Fruit fly (Drosophila melanogaster): ENCODE results near the gene Rpn9.

The Rpn9 gene

dm6 chr3R:23772808-23773207 lies 39.5 kb upstream of the Rpn9 start, which contains the start of gene tst:
TSS of gene tst (minus strand) at chr3R:23772859.
- TF ChIP-seq CG8301 (tag; optimal IDR thresholded peaks at IDR 0.05) (peak; percentile 82), Ets98B (GFP tag; IDR thresholded peaks at IDR 0.05) (peak; percentile 95), CG8159 (tag; optimal IDR thresholded peaks at IDR 0.05) (peak; percentile 87), EcR (GFP tag; optimal IDR thresholded peaks at IDR 0.05) (no peak), CG4496 (GFP tag; IDR thresholded peaks at IDR 0.05) (peak; percentile 94), CG17806 (tag; optimal IDR thresholded peaks at IDR 0.05) (peak; percentile 89), CG14655 (GFP tag; optimal IDR thresholded peaks at IDR 0.05) (peak; percentile 91), D1 (tag; optimal IDR thresholded peaks at IDR 0.05) (no peak), gl (tag; optimal IDR thresholded peaks at IDR 0.05) (peak; percentile 49), rn (GFP tag; IDR thresholded peaks at IDR 0.05) (peak; percentile 95), CG9948 (tag; optimal IDR thresholded peaks at IDR 0.05) (peak; percentile 87), Pif1A (GFP tag; optimal IDR thresholded peaks at IDR 0.05) (no peak), Snoo (tag; optimal IDR thresholded peaks at IDR 0.05) (peak; percentile 87), CG34367 (tag; optimal IDR thresholded peaks at IDR 0.05) (peak; percentile 80), CG32121 (GFP tag; IDR thresholded peaks at IDR 0.05) (peak; percentile 95), CG15710 (tag; optimal IDR thresholded peaks at IDR 0.05) (peak; percentile 89), fd96Ca (GFP tag; IDR thresholded peaks at IDR 0.05) (peak; percentile 94), Pif1B (GFP tag; optimal IDR thresholded peaks at IDR 0.05) (no peak), CG12605 (GFP tag; IDR thresholded peaks at IDR 0.05) (peak; percentile 84), CG13204 (GFP tag; optimal IDR thresholded peaks at IDR 0.05) (no peak), CG10348 (GFP tag; IDR thresholded peaks at IDR 0.05) (peak; percentile 76)

- peak; percentile 64 for TF ChIP-seq Ets98B (GFP tag; IDR thresholded peaks at IDR 0.05)
- TF ChIP-seq Pif1B (GFP tag; optimal IDR thresholded peaks at IDR 0.05), result no peak
- no peak for TF ChIP-seq Pif1A (GFP tag; optimal IDR thresholded peaks at IDR 0.05)
- TF ChIP-seq CG14655 (GFP tag; optimal IDR thresholded peaks at IDR 0.05), result no peak
- peak; percentile 62 for TF ChIP-seq CG8301 (tag; optimal IDR thresholded peaks at IDR 0.05)
- TF ChIP-seq CG12605 (GFP tag; IDR thresholded peaks at IDR 0.05), result peak; percentile 34; the same call in 1 of the 2 replicates
- peak; percentile 29 for TF ChIP-seq CG9948 (tag; optimal IDR thresholded peaks at IDR 0.05)
- TF ChIP-seq CG13204 (GFP tag; optimal IDR thresholded peaks at IDR 0.05), result no peak
- peak; percentile 65 for TF ChIP-seq CG32121 (GFP tag; IDR thresholded peaks at IDR 0.05)
- TF ChIP-seq CG10348 (GFP tag; IDR thresholded peaks at IDR 0.05), result no peak
- no peak for TF ChIP-seq rn (GFP tag; IDR thresholded peaks at IDR 0.05)
- TF ChIP-seq CG4496 (GFP tag; IDR thresholded peaks at IDR 0.05), result peak; percentile 75
- no peak for TF ChIP-seq EcR (GFP tag; optimal IDR thresholded peaks at IDR 0.05)
- TF ChIP-seq gl (tag; optimal IDR thresholded peaks at IDR 0.05), result peak; percentile 26
- TF ChIP-seq D1 (tag; optimal IDR thresholded peaks at IDR 0.05), result no peak
- TF ChIP-seq Snoo (tag; optimal IDR thresholded peaks at IDR 0.05), result peak; percentile 48
- peak; percentile 55 for TF ChIP-seq CG15710 (tag; optimal IDR thresholded peaks at IDR 0.05)
- TF ChIP-seq CG17806 (tag; optimal IDR thresholded peaks at IDR 0.05), result peak; percentile 51
- peak; percentile 67; the same call in 1 of the 3 replicates for TF ChIP-seq fd96Ca (GFP tag; IDR thresholded peaks at IDR 0.05)
- peak; percentile 61 for TF ChIP-seq CG8159 (tag; optimal IDR thresholded peaks at IDR 0.05)
- TF ChIP-seq CG34367 (tag; optimal IDR thresholded peaks at IDR 0.05), result peak; percentile 14
These were observed 34.2 kb upstream of the Rpn9 start, which contains the start of the genes CG10214 and CG10375 for dm6 chr3R:23767417-23767853. TSS of gene CG10214 (minus strand) at chr3R:23767488. TSS of gene CG10375 (plus strand) at chr3R:23767712.

- TF ChIP-seq CG13204 (GFP tag; optimal IDR thresholded peaks at IDR 0.05) (peak; percentile 28), CG9948 (tag; optimal IDR thresholded peaks at IDR 0.05) (peak; percentile 33), CG17806 (tag; optimal IDR thresholded peaks at IDR 0.05) (peak; percentile 47), fd96Ca (GFP tag; IDR thresholded peaks at IDR 0.05) (no peak), rn (GFP tag; IDR thresholded peaks at IDR 0.05) (no peak), D1 (tag; optimal IDR thresholded peaks at IDR 0.05) (no peak), CG8159 (tag; optimal IDR thresholded peaks at IDR 0.05) (peak; percentile 75), Snoo (tag; optimal IDR thresholded peaks at IDR 0.05) (peak; percentile 21), CG8301 (tag; optimal IDR thresholded peaks at IDR 0.05) (peak; percentile 41), Pif1B (GFP tag; optimal IDR thresholded peaks at IDR 0.05) (peak; percentile 5), Pif1A (GFP tag; optimal IDR thresholded peaks at IDR 0.05) (peak; percentile 20), EcR (GFP tag; optimal IDR thresholded peaks at IDR 0.05) (peak; percentile 80), CG12605 (GFP tag; IDR thresholded peaks at IDR 0.05) (no peak; the same call in 1 of the 2 replicates), CG34367 (tag; optimal IDR thresholded peaks at IDR 0.05) (peak; percentile 43), CG4496 (GFP tag; IDR thresholded peaks at IDR 0.05) (peak; percentile 36; the same call in 1 of the 3 replicates), Ets98B (GFP tag; IDR thresholded peaks at IDR 0.05) (peak; percentile 22; the same call in 1 of the 2 replicates), CG15710 (tag; optimal IDR thresholded peaks at IDR 0.05) (peak; percentile 62), CG10348 (GFP tag; IDR thresholded peaks at IDR 0.05) (no peak), CG32121 (GFP tag; IDR thresholded peaks at IDR 0.05) (peak; percentile 50), CG14655 (GFP tag; optimal IDR thresholded peaks at IDR 0.05) (no peak), gl (tag; optimal IDR thresholded peaks at IDR 0.05) (peak; percentile 71)
These were observed 30.5 kb upstream of the Rpn9 start, which contains the start of gene Lsd-1 for dm6 chr3R:23763622-23764273. TSS of gene Lsd-1 (plus strand) at chr3R:23763857.

- TF ChIP-seq CG15710 (tag; optimal IDR thresholded peaks at IDR 0.05) (no peak), CG32121 (GFP tag; IDR thresholded peaks at IDR 0.05) (no peak), Snoo (tag; optimal IDR thresholded peaks at IDR 0.05) (no peak), gl (tag; optimal IDR thresholded peaks at IDR 0.05) (no peak), fd96Ca (GFP tag; IDR thresholded peaks at IDR 0.05) (no peak), CG10348 (GFP tag; IDR thresholded peaks at IDR 0.05) (no peak)
These were observed 29.8 kb upstream of the Rpn9 start, which contains the start of gene udt for dm6 chr3R:23763015-23763414. TSS of gene udt (minus strand) at chr3R:23763263.
